Fruit fly (Drosophila melanogaster): ENCODE results near the gene CG1958.

Gene CG1958

DNA sequence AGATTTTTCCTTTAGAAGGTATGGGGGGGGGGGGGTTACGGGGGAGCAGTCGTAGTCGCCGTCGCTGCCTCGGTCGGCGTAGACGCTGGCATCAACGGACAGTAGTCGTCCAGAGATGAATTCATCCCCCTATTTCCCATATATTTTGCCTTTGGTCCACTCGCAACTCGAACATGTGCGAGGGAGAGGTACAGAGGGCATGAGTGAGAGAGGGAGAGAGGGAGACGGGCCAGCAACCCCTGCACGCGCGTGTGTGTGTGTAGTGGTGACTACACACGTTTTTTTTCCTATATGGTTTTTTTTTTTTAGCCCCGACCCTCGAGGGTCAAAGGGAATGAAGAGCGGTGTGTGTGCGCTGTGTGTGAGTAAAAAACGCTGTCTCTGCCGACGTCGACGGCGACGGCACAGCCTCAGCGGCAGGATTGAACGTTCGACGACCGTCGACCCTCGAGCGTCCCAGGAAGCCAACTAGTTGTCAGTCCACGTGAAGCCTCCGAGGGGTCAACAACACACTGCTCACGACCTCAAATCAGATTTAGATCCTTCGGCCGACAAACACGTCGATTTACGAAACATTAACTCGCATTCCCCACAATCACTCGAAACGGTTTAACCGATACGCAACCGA lies 40.6 kb upstream of the CG1958 start (continued):
- peak; percentile 72 for TF ChIP-seq CG32772 (GFP tag; IDR thresholded peaks at IDR 0.05)
- no peak for TF ChIP-seq CG32532 (GFP tag; IDR thresholded peaks at IDR 0.05)
- no peak for TF ChIP-seq Gsc (GFP tag; IDR thresholded peaks at IDR 0.05)
- TF ChIP-seq Jarid2 (GFP tag; optimal IDR thresholded peaks at IDR 0.05) = peak; percentile 62
- peak; percentile 98 for TF ChIP-seq sqz (GFP tag; optimal IDR thresholded peaks at IDR 0.05)
- peak; percentile 77 for TF ChIP-seq cg (GFP tag; optimal IDR thresholded peaks at IDR 0.05)
- TF ChIP-seq Eip74EF (GFP tag; optimal IDR thresholded peaks at IDR 0.05) = no peak
- peak; percentile 97 for TF ChIP-seq CG5180 (GFP tag; optimal IDR thresholded peaks at IDR 0.05)
- TF ChIP-seq da (GFP tag; optimal IDR thresholded peaks at IDR 0.05) = no peak
- TF ChIP-seq CG1832 (GFP tag; optimal IDR thresholded peaks at IDR 0.05) = peak; percentile 85
- peak; percentile 19 for TF ChIP-seq Kr (GFP tag; optimal IDR thresholded peaks at IDR 0.05)

DNA sequence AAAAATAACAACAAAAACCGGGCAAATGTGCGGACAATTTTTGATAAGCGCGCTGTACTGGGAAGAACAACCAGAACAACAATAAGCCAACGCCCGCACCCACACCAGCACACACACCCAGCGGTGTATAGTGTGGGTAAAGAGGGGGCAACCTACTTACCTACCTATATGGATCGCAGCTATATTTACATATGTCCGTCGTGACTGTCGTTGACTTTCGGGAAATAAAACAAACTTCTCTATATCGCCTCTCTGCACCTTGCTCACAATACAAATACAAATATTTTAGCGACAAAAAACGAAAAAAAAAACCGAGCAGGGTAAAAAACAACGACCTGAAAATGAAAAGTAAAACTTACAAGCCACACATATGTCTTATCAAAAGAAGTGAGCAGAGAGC lies 39.4 kb upstream of the CG1958 start:
- TF ChIP-seq scrt (GFP tag; optimal IDR thresholded peaks at IDR 0.05) (peak; percentile 10), grau (tag; optimal IDR thresholded peaks at IDR 0.05) (no peak), CG9932 (GFP tag; IDR thresholded peaks at IDR 0.05) (no peak), Eip74EF (GFP tag; optimal IDR thresholded peaks at IDR 0.05) (no peak), CG14667 (GFP tag; IDR thresholded peaks at IDR 0.05) (no peak), stwl (tag; optimal IDR thresholded peaks at IDR 0.05) (no peak), corto (GFP tag; optimal IDR thresholded peaks at IDR 0.05) (no peak), esg (GFP tag; conservative IDR thresholded peaks at IDR 0.05) (no peak), grn (GFP tag; optimal IDR thresholded peaks at IDR 0.05) (no peak), CG3838 (GFP tag; optimal IDR thresholded peaks at IDR 0.05) (no peak), Sin3A (optimal IDR thresholded peaks at IDR 0.05) (no peak), Jarid2 (GFP tag; optimal IDR thresholded peaks at IDR 0.05) (peak; percentile 34), aop (GFP tag; IDR thresholded peaks at IDR 0.05) (no peak), cwo (GFP tag; optimal IDR thresholded peaks at IDR 0.05) (no peak), CG13296 (GFP tag; optimal IDR thresholded peaks at IDR 0.05) (peak; percentile 1), CG4404 (GFP tag; IDR thresholded peaks at IDR 0.05) (no peak), CG18262 (tag; optimal IDR thresholded peaks at IDR 0.05) (no peak), usp (GFP tag; optimal IDR thresholded peaks at IDR 0.05) (no peak), CG30020 (tag; optimal IDR thresholded peaks at IDR 0.05) (no peak), CG10147 (GFP tag; optimal IDR thresholded peaks at IDR 0.05) (no peak), sima (GFP tag; optimal IDR thresholded peaks at IDR 0.05) (no peak), CG2712 (tag; optimal IDR thresholded peaks at IDR 0.05) (no peak), CG10543 (GFP tag; optimal IDR thresholded peaks at IDR 0.05) (peak; percentile 29), Chrac-16 (GFP tag; optimal IDR thresholded peaks at IDR 0.05) (no peak), kay (GFP tag; optimal IDR thresholded peaks at IDR 0.05) (no peak), cas (GFP tag; IDR thresholded peaks at IDR 0.05) (no peak), CG11247 (GFP tag; IDR thresholded peaks at IDR 0.05) (no peak), Sox100B (GFP tag; optimal IDR thresholded peaks at IDR 0.05) (peak; percentile 27), CG4707 (GFP tag; optimal IDR thresholded peaks at IDR 0.05) (no peak), oc (tag; optimal IDR thresholded peaks at IDR 0.05) (no peak), CG4617 (GFP tag; optimal IDR thresholded peaks at IDR 0.05; ENCODE audit: borderline replicate concordance) (no peak), klu (GFP tag; IDR thresholded peaks at IDR 0.05) (no peak), sug (tag; optimal IDR thresholded peaks at IDR 0.05) (no peak), HLH4C (GFP tag; IDR thresholded peaks at IDR 0.05; ENCODE audit: partially characterized antibody) (no peak), br (optimal IDR thresholded peaks at IDR 0.05) (no peak), CG17912 (GFP tag; optimal IDR thresholded peaks at IDR 0.05) (no peak), tna (GFP tag; IDR thresholded peaks at IDR 0.05; ENCODE audit: partially characterized antibody) (no peak), p53 (GFP tag; optimal IDR thresholded peaks at IDR 0.05) (no peak), inv (GFP tag; IDR thresholded peaks at IDR 0.05; ENCODE audit: partially characterized antibody) (no peak), ara (GFP tag; IDR thresholded peaks at IDR 0.05) (peak; percentile 53; the same call in 1 of the 2 replicates)

All from whole organism, embryonic.